Fruit fly (Drosophila melanogaster): Measurements from ENCODE around the gene norpA.
A peak's percentile ranks its signal among the peaks of the same experiment; 100 is the strongest.
"Not testable (repeated sequence)": the region's sequence is repeated elsewhere in the genome, so short reads cannot be mapped to it uniquely, and the experiment has no call there.

norpA gene

DNA sequence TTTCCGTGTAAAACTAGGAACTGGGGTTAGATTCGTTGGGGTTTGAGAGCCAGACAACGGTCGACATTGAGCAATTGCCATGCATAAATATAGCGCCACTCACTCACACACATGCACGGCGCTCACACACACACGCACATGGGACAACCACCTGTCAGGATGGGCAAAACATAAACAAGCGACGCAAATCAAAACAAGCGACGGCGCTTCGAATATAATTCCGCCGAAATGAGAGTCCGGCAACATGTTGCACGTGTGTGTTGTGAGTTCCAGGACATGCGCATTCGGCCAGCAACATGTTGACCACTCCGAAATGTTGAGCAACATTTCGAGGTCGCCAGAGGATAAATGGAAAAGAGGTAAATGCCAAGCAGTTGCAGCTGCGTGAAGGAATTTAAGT, 41.7 kb upstream of the norpA start:
- no peak for TF ChIP-seq cyc (GFP tag; optimal IDR thresholded peaks at IDR 0.05)
- TF ChIP-seq CG7368 (GFP tag; optimal IDR thresholded peaks at IDR 0.05): no peak
- no peak for TF ChIP-seq esn (GFP tag; optimal IDR thresholded peaks at IDR 0.05)
- TF ChIP-seq Met (GFP tag; optimal IDR thresholded peaks at IDR 0.05): no peak
- no peak for TF ChIP-seq Ets96B (tag; optimal IDR thresholded peaks at IDR 0.05)
- TF ChIP-seq CG6163 (GFP tag; IDR thresholded peaks at IDR 0.05): no peak
- no peak for TF ChIP-seq CG15336 (GFP tag; IDR thresholded peaks at IDR 0.05)
- no peak for TF ChIP-seq ss (GFP tag; optimal IDR thresholded peaks at IDR 0.05)

DNA sequence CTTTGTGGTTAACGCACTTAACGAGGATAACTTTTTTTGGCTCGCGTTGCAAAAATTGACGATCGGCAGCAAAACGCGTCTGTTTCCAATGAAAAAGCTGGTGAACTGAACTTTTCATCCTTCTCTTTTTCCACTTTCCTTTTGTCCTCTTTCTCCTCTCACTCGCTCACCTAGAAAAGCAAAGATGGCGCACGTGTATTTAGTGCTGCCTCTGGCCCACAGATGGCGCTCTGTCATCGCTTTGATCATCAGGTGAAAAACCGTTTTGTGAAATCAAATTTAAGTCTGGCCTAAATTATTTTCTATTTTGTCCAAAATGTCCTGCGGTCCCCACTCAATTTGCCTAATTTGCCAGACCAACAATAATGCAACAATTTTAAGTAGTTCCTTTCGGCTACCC, 29.0 kb upstream of the norpA start:
- TF ChIP-seq salr (GFP tag; optimal IDR thresholded peaks at IDR 0.05) (no peak), cyc (GFP tag; optimal IDR thresholded peaks at IDR 0.05) (no peak), vri (GFP tag; optimal IDR thresholded peaks at IDR 0.05) (no peak), CG10631 (GFP tag; optimal IDR thresholded peaks at IDR 0.05) (no peak), CG6854 (GFP tag; optimal IDR thresholded peaks at IDR 0.05) (no peak), OdsH (GFP tag; optimal IDR thresholded peaks at IDR 0.05) (no peak), CG4318 (GFP tag; optimal IDR thresholded peaks at IDR 0.05) (no peak)

DNA sequence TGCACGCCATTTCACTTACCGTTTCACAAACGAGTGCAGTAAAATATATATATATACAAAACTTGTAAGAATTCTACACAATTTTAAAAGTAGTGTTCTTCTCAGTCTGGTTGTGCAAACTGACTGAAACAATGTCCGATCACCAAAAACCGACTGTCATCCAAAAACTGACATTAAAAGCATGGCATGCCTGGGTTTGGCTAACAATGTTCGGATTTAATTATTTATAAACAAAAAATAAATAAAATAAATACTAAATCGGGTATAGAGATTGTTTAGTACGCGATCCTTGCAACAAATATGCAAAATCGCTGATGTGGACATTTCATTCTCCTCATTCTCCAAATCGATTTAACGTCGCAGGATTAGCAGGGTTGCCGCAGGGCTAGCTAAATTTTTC, 20.2 kb upstream of the norpA start, which contains the start of gene CG12692:
Gene CG12692, minus strand, starts transcription at position 101 of the 400 bp plus-strand sequence.
- TF ChIP-seq net (GFP tag; optimal IDR thresholded peaks at IDR 0.05): no peak
- no peak for TF ChIP-seq spab (GFP tag; optimal IDR thresholded peaks at IDR 0.05)

DNA sequence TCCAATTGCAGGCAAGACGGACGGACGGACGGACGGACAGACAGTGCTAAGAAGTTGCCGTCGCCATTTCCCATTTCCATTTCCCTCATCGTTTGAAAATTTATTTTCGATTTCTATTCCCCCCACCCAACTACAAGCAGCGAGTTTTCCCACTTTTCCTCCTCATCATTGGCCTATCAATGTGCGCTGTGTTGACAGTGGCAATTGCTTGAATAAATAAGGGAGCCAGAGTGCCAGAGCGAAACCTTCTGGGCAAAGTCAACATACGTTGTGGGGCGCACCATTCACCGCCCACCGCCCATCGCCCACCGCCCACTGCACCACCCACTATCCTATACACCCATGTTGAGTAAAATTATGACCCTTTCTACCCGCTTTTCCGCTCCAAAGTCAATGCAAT, 16.4 kb upstream of the norpA start:
- TF ChIP-seq Eip78C (GFP tag) (peak; percentile 56), fkh (GFP tag; optimal IDR thresholded peaks at IDR 0.05) (peak; percentile 7), Blimp-1 (GFP tag; optimal IDR thresholded peaks at IDR 0.05) (no peak)

DNA sequence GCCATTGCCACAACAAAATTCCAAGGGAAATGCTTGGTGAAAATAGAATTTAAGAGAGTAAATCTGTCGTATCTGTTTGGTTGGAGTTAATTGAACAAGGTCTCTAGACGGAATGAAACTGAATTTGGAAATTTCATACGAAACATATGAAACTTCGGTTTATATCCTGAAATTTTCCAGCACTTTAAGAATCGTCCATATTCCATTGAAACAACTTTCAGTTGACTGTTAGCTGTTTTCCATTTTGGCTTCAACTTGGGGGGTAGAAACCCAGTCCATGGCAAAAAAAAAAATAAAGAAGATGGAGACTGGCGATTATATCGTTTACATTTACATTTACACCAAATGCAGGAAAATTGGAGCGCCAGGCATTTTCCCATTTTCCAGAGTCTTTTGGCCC, 10.7 kb upstream of the norpA start, which contains the start of gene CG15579:
Gene CG15579, minus strand, starts transcription at position 101 of the 400 bp plus-strand sequence.
- TF ChIP-seq Met (GFP tag; optimal IDR thresholded peaks at IDR 0.05) (no peak), CG1621 (tag; optimal IDR thresholded peaks at IDR 0.05) (no peak)

DNA sequence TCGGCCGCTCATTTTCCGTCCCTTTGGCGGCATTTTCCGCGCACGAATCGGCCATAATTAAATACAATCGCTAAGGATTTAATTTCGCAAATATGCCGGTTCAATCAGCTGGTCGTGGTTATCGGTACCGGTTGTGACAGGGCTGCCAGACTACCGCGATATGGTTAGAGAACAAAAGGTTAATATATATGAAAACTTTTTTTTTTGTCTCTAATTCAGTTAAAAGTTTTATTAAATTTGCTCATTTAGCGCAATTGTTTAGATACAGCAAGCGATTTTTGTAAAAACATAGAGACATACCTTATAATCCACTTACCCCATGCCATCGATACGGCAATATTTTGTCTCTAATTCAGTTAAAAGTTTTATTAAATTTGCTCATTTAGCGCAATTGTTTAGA, 4.4 kb upstream of the norpA start:
- TF ChIP-seq Gug (GFP tag; IDR thresholded peaks at IDR 0.05) (peak; percentile 55), eg (GFP tag; IDR thresholded peaks at IDR 0.05) (peak; percentile 74; the same call in 2 of the 3 replicates), CG6163 (GFP tag; IDR thresholded peaks at IDR 0.05) (peak; percentile 76), CG11294 (GFP tag; IDR thresholded peaks at IDR 0.05) (peak; percentile 37; the same call in 1 of the 2 replicates), CG8119 (GFP tag; IDR thresholded peaks at IDR 0.05) (0 out of 3 replicates have a peak, but pooled peaks have one; percentile 28), CG15336 (GFP tag; IDR thresholded peaks at IDR 0.05) (0 out of 2 replicates have a peak, but pooled peaks have one; percentile 19)

DNA sequence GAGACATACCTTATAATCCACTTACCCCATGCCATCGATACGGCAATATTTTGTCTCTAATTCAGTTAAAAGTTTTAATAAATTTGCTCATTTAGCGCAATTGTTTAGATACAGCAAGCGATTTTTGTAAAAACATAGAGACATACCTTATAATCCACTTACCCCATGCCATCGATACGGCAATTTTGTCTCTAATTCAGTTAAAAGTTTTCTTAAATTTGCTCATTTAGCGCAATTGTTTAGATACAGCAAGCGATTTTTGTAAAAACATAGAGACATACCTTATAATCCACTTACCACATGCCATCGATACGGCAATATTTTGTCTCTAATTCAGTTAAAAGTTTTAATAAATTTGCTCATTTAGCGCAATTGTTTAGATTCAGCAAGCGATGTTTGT, 3.7 kb upstream of the norpA start, which contains the start of gene mei-9:
Gene mei-9, minus strand, starts transcription at position 101 of the 400 bp plus-strand sequence.
- TF ChIP-seq cyc (GFP tag; optimal IDR thresholded peaks at IDR 0.05); CG16779 (tag; optimal IDR thresholded peaks at IDR 0.05); lz (GFP tag; optimal IDR thresholded peaks at IDR 0.05): not testable (repeated sequence)

DNA sequence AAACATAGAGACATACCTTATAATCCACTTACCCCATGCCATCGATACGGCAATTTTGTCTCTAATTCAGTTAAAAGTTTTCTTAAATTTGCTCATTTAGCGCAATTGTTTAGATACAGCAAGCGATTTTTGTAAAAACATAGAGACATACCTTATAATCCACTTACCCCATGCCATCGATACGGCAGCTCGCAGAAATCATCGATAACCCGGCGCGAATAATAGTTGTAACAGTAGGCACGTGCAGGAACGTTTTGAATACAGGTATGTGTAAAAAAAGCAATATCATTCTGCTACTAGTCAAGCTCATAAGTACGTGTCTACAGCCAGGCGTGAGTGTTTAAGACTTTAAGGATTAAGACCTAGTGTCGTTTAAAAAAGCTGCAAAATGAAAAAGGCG, 3.2 kb upstream of the norpA start, which contains the start of gene NO66:
Gene NO66, plus strand, starts transcription at position 199 of the 400 bp plus-strand sequence.
- TF ChIP-seq CG3032 (tag; optimal IDR thresholded peaks at IDR 0.05); CG31627 (GFP tag; optimal IDR thresholded peaks at IDR 0.05); Hr39 (GFP tag; optimal IDR thresholded peaks at IDR 0.05): not testable (repeated sequence)

Measured in whole organism, prepupa.